Fruit fly (Drosophila melanogaster) whole organism, larva: ENCODE results near the gene CG9393.
A peak's percentile ranks its signal among the peaks of the same experiment; 100 is the strongest.

Experiments used
- noc ChIP-seq: fragments of 200-800 bp; sonication (Bioruptor generic); optimal IDR thresholded peaks from 3 replicates; lab custom pipeline; 2019; ENCODE audit warnings: missing biosample characterization, mild to moderate bottlenecking, missing genetic modification characterization, moderate library complexity

The CG9393 gene

dm6 chr3R:9563240-9563992 lies at the start of gene CG9393, which contains the start of gene Vps45:
TSS of gene CG9393 (minus strand) at chr3R:9563673.
TSS of gene Vps45 (plus strand) at chr3R:9563924.
- TF ChIP-seq noc (tag; lab: Kevin White, UChicago): no peak

DNA sequence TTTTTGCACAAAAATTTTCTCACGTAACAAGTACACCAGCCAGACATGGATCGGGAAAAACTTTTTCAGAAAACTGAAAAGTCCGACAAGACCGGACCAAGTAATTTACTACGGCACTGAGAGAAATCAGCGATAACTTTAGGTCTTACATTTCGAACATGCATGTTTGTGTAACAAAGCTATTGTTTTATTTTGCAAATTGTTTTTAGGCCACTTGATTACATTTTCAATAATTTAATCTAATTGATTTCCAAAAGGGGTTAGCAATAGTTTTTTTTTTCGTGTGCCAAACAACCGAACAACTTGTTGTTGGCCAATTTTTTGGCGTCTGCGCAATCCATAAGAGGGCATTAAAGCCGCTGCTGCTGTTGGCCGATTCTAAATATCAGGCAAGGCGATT lies 49.7 kb upstream of the CG9393 start:
- TF ChIP-seq noc (tag; lab: Kevin White, UChicago): peak; percentile 39

DNA sequence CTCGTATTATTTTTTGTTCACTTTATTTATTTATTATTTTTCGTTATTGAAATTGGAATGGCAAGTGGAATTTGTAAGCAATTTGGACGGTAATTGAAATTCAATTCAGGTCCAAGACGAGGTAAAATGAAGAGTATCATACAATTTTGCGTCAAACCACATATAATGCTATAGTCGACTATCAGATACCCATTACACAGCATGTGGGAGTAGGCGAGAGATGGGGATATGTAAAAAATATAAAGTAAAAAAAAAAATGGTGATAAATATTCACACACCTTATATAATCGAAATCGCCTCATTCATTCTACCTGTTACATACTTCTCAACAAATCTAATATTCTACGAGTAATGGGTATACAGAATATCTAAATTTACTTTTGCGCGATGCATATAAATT lies 48.7 kb upstream of the CG9393 start:
- TF ChIP-seq noc (tag; lab: Kevin White, UChicago): peak; percentile 33

DNA sequence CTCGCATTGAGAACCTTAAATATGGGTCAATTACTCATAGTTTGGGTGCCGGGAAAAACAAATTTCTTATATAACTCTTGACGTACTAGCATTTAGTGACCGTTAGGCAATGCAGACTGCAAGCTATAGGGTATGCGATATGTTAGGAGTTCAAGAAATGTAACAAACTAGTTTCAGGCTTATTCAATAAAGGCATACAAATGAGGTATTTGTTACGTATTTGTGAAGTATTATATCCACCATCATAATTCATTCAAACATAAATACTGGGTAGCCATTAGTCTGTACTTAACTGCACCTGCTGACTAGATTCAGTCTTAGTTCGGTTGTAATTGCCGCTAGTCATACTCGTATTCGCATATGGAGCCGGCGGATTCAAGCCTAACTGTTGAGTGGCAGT lies 44.7 kb upstream of the CG9393 start:
- TF ChIP-seq noc (tag; lab: Kevin White, UChicago): no peak

DNA sequence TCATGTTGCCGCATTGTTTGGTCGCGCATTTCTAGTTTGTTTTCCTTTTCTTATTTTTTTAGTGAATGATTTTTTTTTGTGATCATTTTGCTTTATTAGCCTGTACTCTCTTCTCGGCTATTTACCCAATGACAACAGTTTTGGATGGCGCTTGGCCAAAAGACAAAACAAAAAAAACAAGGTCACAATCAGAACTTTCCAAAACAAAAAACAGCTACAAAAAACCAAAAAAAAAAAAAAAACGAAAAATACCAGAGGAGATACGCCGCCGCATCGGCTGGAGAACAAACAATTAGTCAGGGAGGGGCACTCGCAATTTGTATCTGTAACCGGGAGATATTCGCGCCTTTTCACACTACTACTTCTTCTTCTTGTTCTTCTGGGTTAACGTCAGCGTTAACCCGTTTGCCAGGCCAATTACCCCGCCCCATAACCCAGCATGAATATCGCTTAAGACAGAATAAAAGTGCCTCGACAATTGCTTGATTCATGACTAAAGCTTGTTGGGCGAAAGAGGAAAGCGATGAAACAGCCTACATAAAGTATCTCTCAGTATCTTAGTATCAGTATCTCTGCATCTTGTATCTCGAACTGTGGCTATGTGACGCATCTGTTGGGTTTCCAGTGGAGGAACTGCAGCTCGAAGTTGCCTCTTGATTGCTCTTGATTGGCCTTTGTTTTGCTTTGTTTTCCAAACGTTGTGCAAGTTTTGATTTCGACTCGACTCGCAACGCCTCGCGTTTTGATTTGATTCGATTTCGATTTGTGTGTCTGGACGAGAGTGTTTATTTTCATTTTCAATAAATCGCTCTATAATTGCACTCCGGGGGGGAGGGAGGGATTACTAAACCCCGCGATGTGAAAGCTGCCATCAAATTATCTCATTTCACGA lies 43.7 kb upstream of the CG9393 start:
- no peak for TF ChIP-seq noc (tag; lab: Kevin White, UChicago)

dm6 chr3R:9605084-9605483 lies 41.6 kb upstream of the CG9393 start:
- no peak for TF ChIP-seq noc (tag; lab: Kevin White, UChicago)

- no peak for TF ChIP-seq noc (tag; lab: Kevin White, UChicago)
Observed at dm6 chr3R:9604445-9605020, 41.1 kb upstream of the CG9393 start.

dm6 chr3R:9603022-9603942 lies 39.8 kb upstream of the CG9393 start:
- TF ChIP-seq noc (tag; lab: Kevin White, UChicago): no peak

- TF ChIP-seq noc (tag; lab: Kevin White, UChicago): no peak
Observed at dm6 chr3R:9601949-9602348, 38.5 kb upstream of the CG9393 start.

DNA sequence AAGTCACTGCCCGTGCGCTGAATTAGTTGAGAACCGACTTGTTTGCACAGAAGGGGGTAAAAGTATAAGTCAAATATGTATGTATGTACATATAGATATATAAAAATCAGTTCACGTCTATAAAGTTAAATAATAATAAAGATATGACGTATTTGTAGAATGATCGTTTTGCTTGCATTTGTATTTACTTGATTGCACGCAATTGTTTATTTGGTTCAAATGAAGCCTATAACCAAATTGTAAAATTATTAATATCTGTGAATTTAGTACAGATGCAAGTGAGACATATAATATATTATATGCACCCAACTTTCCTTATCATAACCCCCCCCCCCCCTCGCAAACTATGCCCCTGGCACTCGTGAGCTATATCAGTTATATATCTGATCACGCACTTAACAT lies 37.1 kb upstream of the CG9393 start:
- TF ChIP-seq noc (tag; lab: Kevin White, UChicago): peak; percentile 95

dm6 chr3R:9598099-9598498 lies 34.6 kb upstream of the CG9393 start:
- TF ChIP-seq noc (tag; lab: Kevin White, UChicago): no peak

DNA sequence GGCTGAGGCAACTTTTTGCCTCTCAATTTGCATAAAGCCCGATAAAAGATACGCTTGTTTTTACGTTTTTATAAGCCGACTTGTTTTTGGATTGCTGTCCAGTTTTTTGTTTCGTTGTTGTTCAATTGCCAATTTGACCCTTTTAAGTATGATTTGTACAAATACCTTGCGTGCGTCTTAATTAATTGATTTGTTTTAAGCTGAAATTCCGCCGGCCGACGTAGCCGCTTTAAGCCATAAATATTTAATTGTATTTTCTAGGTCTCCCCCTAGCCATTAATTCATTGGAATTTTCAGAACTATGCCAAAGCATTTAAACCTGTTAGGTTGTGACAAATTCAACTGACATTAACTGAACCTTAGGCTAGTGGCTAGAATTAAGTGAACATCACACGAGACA lies 33.1 kb upstream of the CG9393 start:
- TF ChIP-seq noc (tag; lab: Kevin White, UChicago): no peak

DNA sequence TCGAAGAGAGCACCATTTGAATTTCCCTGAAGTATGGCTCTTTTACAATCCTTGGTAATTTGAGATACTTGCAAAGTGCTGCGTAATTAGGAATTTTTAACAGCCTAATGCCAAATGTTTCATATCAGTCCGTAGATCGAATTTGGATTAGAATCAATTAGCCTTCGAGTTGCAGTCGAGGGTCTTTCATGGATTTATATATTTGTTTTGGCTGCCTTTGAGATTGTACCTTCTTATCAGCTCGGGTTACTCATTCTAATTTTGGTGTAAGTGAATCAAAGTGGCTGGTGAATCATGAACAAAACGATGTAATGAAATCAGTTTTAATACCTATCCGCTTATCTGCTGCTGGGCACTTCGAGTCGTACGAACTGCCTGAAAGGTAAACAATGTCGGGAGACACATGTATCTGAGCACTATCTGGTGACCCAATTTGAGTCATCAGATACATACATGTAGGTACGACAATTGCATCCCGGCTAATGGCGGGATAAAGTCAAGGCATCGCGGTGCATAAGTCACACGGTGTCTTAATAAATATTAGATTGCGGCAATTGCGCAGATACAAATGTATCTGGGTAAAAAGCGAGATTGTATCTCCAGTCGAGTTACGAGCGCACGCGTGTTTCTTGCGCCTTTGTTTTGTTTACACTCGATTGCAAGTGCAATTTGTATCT lies 32.3 kb upstream of the CG9393 start:
- no peak for TF ChIP-seq noc (tag; lab: Kevin White, UChicago)

- TF ChIP-seq noc (tag; lab: Kevin White, UChicago): no peak
Observed at dm6 chr3R:9594839-9595238, 31.4 kb upstream of the CG9393 start.

dm6 chr3R:9594251-9594581 lies 30.7 kb upstream of the CG9393 start:
- TF ChIP-seq noc (tag; lab: Kevin White, UChicago): no peak
